Worm (Caenorhabditis elegans) whole organism, L4 larva: ENCODE results near the gene gtf-2E2.
"Not testable (repeated sequence)": the region's sequence is repeated elsewhere in the genome, so short reads cannot be mapped to it uniquely, and the experiment has no call there.

Experiments
- D1046.2 ChIP-seq: fragments of 200-800 bp; sonication (Bioruptor generic); IDR thresholded peaks from 2 replicates; pipeline ENCODE4 v1.3.6; 2022; ENCODE audit warnings: missing genetic modification characterization, missing compliant biosample characterization
- F37D6.2 ChIP-seq: sonication (generic microtip); optimal IDR thresholded peaks from 2 replicates; lab custom pipeline; 2016; ENCODE audit warnings: mild to moderate bottlenecking, missing genetic modification characterization, missing compliant biosample characterization
- F49E8.2 ChIP-seq: sonication (generic microtip); optimal IDR thresholded peaks from 2 replicates; lab custom pipeline; 2016; ENCODE audit warnings: missing compliant biosample characterization, mild to moderate bottlenecking, missing genetic modification characterization, borderline replicate concordance
- T26A8.4 ChIP-seq: fragments of 200-800 bp; sonication (Bioruptor generic); IDR thresholded peaks from 2 replicates; pipeline ENCODE4 v1.3.6; 2022; ENCODE audit warnings: missing genetic modification characterization, missing compliant biosample characterization
- Y48G9A.11 ChIP-seq: fragments of 200-800 bp; sonication (Bioruptor generic); IDR thresholded peaks from 2 replicates; pipeline ENCODE4 v1.3.6; 2022; ENCODE audit warnings: missing genetic modification reagents, missing genetic modification characterization, missing compliant biosample characterization
- ZK337.2 ChIP-seq: fragments of 200-800 bp; sonication (Bioruptor generic); IDR thresholded peaks from 2 replicates; pipeline ENCODE4 v1.3.6; 2022; ENCODE audit warnings: missing genetic modification reagents, missing genetic modification characterization, missing compliant biosample characterization
- ama-1 ChIP-seq: fragments of 150-350 bp; optimal IDR thresholded peaks from 2 replicates; lab custom pipeline; 2014; ENCODE audit warnings: inconsistent platforms, mixed read lengths
- ceh-44 ChIP-seq: fragments of 200-800 bp; sonication (Bioruptor generic); IDR thresholded peaks from 2 replicates; pipeline ENCODE4 v1.3.6; 2022; ENCODE audit warnings: missing genetic modification reagents, missing genetic modification characterization, missing compliant biosample characterization
- duxl-1 ChIP-seq: sonication (generic microtip); optimal IDR thresholded peaks from 2 replicates; lab custom pipeline; 2016; ENCODE audit warnings: mild to moderate bottlenecking, missing genetic modification characterization, moderate library complexity, missing compliant biosample characterization; ENCODE audit not compliant: poor library complexity
- dve-1 ChIP-seq: sonication (generic microtip); optimal IDR thresholded peaks from 2 replicates; lab custom pipeline; 2017; ENCODE audit warnings: antibody characterized with exemption, mild to moderate bottlenecking, missing genetic modification characterization, missing compliant biosample characterization; ENCODE audit not compliant: insufficient read depth
- egl-27 ChIP-seq: sonication (generic microtip); optimal IDR thresholded peaks from 3 replicates; lab custom pipeline; 2017; ENCODE audit warnings: missing biosample characterization, missing genetic modification reagents, missing genetic modification characterization
- fos-1 ChIP-seq: fragments of 150-350 bp; optimal IDR thresholded peaks from 2 replicates; lab custom pipeline; 2014; ENCODE audit warnings: missing biosample characterization, missing genetic modification characterization
- hif-1 ChIP-seq, 2 experiments: sonication (generic microtip); optimal IDR thresholded peaks; 2 replicates each; lab custom pipeline; 2016 to 2017; ENCODE audit warnings: missing compliant biosample characterization in 2 of 2, missing genetic modification characterization in 2 of 2, missing genetic modification reagents in 2 of 2, missing genotype in 2 of 2, mild to moderate bottlenecking in 1 of 2
- hlh-11 ChIP-seq: fragments of 200-800 bp; sonication (Bioruptor generic); optimal IDR thresholded peaks from 2 replicates; lab custom pipeline; 2018; ENCODE audit warnings: mild to moderate bottlenecking, missing genetic modification characterization, missing compliant biosample characterization
- hlh-30 ChIP-seq: sonication (generic microtip); optimal IDR thresholded peaks from 2 replicates; lab custom pipeline; 2017; ENCODE audit warnings: antibody characterized with exemption, mild to moderate bottlenecking, missing genetic modification characterization, missing compliant biosample characterization; ENCODE audit not compliant: insufficient read depth
- lin-1 ChIP-seq: fragments of 200-800 bp; sonication (Bioruptor generic); IDR thresholded peaks from 2 replicates; pipeline ENCODE4 v1.3.6; 2022; ENCODE audit warnings: missing genetic modification reagents, missing genetic modification characterization, missing compliant biosample characterization
- lin-29 ChIP-seq: fragments of 200-800 bp; sonication (Bioruptor generic); IDR thresholded peaks from 2 replicates; pipeline ENCODE4 v1.3.6; 2022; ENCODE audit warnings: missing genetic modification reagents, missing genetic modification characterization, missing compliant biosample characterization
- lin-38 ChIP-seq: fragments of 200-800 bp; sonication (Bioruptor generic); IDR thresholded peaks from 2 replicates; pipeline ENCODE4 v1.3.6; 2022; ENCODE audit warnings: missing genetic modification reagents, missing genetic modification characterization, missing compliant biosample characterization
- lir-3 ChIP-seq: sonication (generic microtip); optimal IDR thresholded peaks from 2 replicates; lab custom pipeline; 2016; ENCODE audit warnings: mild to moderate bottlenecking, missing genetic modification characterization, missing compliant biosample characterization
- madf-9 ChIP-seq: fragments of 200-800 bp; sonication (Bioruptor generic); conservative IDR thresholded peaks from 2 replicates; pipeline ENCODE4 v1.3.6; 2022; ENCODE audit warnings: missing genetic modification reagents, missing genetic modification characterization, missing compliant biosample characterization
- mdt-29 ChIP-seq: fragments of 200-800 bp; sonication (Bioruptor generic); IDR thresholded peaks from 2 replicates; pipeline ENCODE4 v1.3.6; 2022; ENCODE audit warnings: missing genetic modification reagents, missing genetic modification characterization, missing compliant biosample characterization
- mep-1 ChIP-seq: fragments of 150-350 bp; sonication (generic microtip); optimal IDR thresholded peaks from 3 replicates; lab custom pipeline; 2014; ENCODE audit warnings: missing biosample characterization, missing genetic modification characterization
- mes-2 ChIP-seq: sonication (generic microtip); optimal IDR thresholded peaks from 2 replicates; lab custom pipeline; 2016; ENCODE audit warnings: missing genotype, mild to moderate bottlenecking, missing genetic modification characterization, missing compliant biosample characterization; ENCODE audit not compliant: poor library complexity, severe bottlenecking
- mxl-2 ChIP-seq: fragments of 200-800 bp; sonication (Bioruptor generic); conservative IDR thresholded peaks from 2 replicates; pipeline ENCODE4 v1.3.6; 2022; ENCODE audit warnings: missing genetic modification reagents, missing genetic modification characterization, missing compliant biosample characterization
- mxl-3 ChIP-seq: fragments of 200-800 bp; sonication (Bioruptor generic); optimal IDR thresholded peaks from 2 replicates; lab custom pipeline; 2018; ENCODE audit warnings: mild to moderate bottlenecking, missing genetic modification characterization, missing compliant biosample characterization
- nhr-102 ChIP-seq: sonication (generic microtip); optimal IDR thresholded peaks from 2 replicates; lab custom pipeline; 2016; ENCODE audit warnings: mild to moderate bottlenecking, missing genetic modification characterization, moderate library complexity, missing compliant biosample characterization
- nhr-11 ChIP-seq: fragments of 150-350 bp; optimal IDR thresholded peaks from 2 replicates; lab custom pipeline; 2014; ENCODE audit warnings: missing biosample characterization, missing genetic modification characterization
- nhr-25 ChIP-seq: sonication (generic microtip); optimal IDR thresholded peaks from 2 replicates; lab custom pipeline; 2017; ENCODE audit warnings: missing genetic modification characterization, mild to moderate bottlenecking, missing compliant biosample characterization, antibody characterized with exemption, moderate library complexity, borderline replicate concordance; ENCODE audit not compliant: insufficient read depth
- nhr-28 ChIP-seq: fragments of 150-350 bp; optimal IDR thresholded peaks from 2 replicates; lab custom pipeline; 2014; ENCODE audit warnings: missing biosample characterization, missing genetic modification characterization
- nhr-42 ChIP-seq: fragments of 200-800 bp; sonication (Bioruptor generic); IDR thresholded peaks from 2 replicates; pipeline ENCODE4 v1.3.6; 2022; ENCODE audit warnings: missing genetic modification characterization, missing compliant biosample characterization
- nhr-48 ChIP-seq: sonication (generic microtip); optimal IDR thresholded peaks from 2 replicates; lab custom pipeline; 2016; ENCODE audit warnings: mild to moderate bottlenecking, missing genetic modification characterization, missing compliant biosample characterization
- nhr-76 ChIP-seq: fragments of 150-350 bp; optimal IDR thresholded peaks from 2 replicates; lab custom pipeline; 2014; ENCODE audit warnings: missing biosample characterization, missing genetic modification characterization
- nhr-77 ChIP-seq: fragments of 150-350 bp; optimal IDR thresholded peaks from 2 replicates; lab custom pipeline; 2014; ENCODE audit warnings: missing biosample characterization, missing genetic modification characterization
- pha-4 ChIP-seq, 2 experiments: fragments of 150-350 bp in 1 of 2; fragments of 200-800 bp in 1 of 2; sonication (Bioruptor generic) in 1 of 2; IDR thresholded peaks in 1 of 2; optimal IDR thresholded peaks in 1 of 2; 2 replicates each; pipeline versions ENCODE4 v1.3.6 to Lab custom; 2014 to 2022; ENCODE audit warnings: missing genetic modification characterization in 2 of 2, missing genetic modification reagents in 2 of 2, missing biosample characterization in 1 of 2, missing compliant biosample characterization in 1 of 2
- tag-97 ChIP-seq: fragments of 200-800 bp; sonication (Bioruptor generic); IDR thresholded peaks from 2 replicates; pipeline ENCODE4 v1.3.6; 2022; ENCODE audit warnings: missing genetic modification characterization, missing compliant biosample characterization
- unc-62 ChIP-seq, 3 experiments: fragments of 150-350 bp in 1 of 3; sonication (generic microtip); optimal IDR thresholded peaks in 2 of 3; peaks in 1 of 3; 1 replicate in 1 of 3; 2 replicates in 2 of 3; lab custom pipeline; 2014 to 2017; ENCODE audit warnings: missing biosample characterization in 3 of 3, missing genetic modification characterization in 3 of 3, missing genetic modification reagents in 3 of 3, missing genotype in 1 of 3
- vab-7 ChIP-seq: fragments of 200-800 bp; sonication (Bioruptor generic); IDR thresholded peaks from 2 replicates; pipeline ENCODE4 v1.3.6; 2022; ENCODE audit warnings: missing genetic modification reagents, missing genetic modification characterization, missing compliant biosample characterization
- zfp-2 ChIP-seq: sonication (generic microtip); optimal IDR thresholded peaks from 2 replicates; lab custom pipeline; 2016; ENCODE audit warnings: mild to moderate bottlenecking, missing genetic modification characterization, missing compliant biosample characterization
- ztf-7 ChIP-seq: fragments of 150-350 bp; optimal IDR thresholded peaks from 2 replicates; lab custom pipeline; 2014; ENCODE audit warnings: missing biosample characterization, missing genetic modification characterization

The gtf-2E2 gene

ce11 chrII:11534429-11535099 is 7.7 kb downstream of the gtf-2E2 start, which contains the start of gene Y62F5A.12 (continued):
- TF ChIP-seq dve-1 (tag; lab: Kevin White, UChicago) (peak; percentile 59), mxl-2 (GFP tag; lab: Robert Waterston, UW) (peak; percentile 80), D1046.2 (GFP tag; lab: Robert Waterston, UW) (peak; percentile 93), mdt-29 (peak; percentile 85), hlh-11 (tag; lab: Kevin White, UChicago) (peak; percentile 65), lin-38 (peak; percentile 100), pha-4 (GFP tag; IDR thresholded peaks at IDR 0.05; lab: Robert Waterston, UW) (peak; percentile 96), F49E8.2 (peak; percentile 27), tag-97 (peak; percentile 88; the same call in 1 of the 2 replicates), hif-1 (tag; optimal IDR thresholded peaks at IDR 0.05; lab: Kevin White, UChicago) (peak in 1 of 2 experiments; percentile 93), nhr-25 (tag; lab: Kevin White, UChicago) (peak; percentile 40), ZK337.2 (GFP tag; lab: Robert Waterston, UW) (peak; percentile 99), nhr-48 (tag; lab: Kevin White, UChicago) (peak; percentile 55), Y48G9A.11 (peak; percentile 93), T26A8.4 (GFP tag; lab: Robert Waterston, UW) (peak; percentile 78), nhr-77 (tag; lab: Kevin White, UChicago) (peak; percentile 81), madf-9 (GFP tag; lab: Robert Waterston, UW) (peak; percentile 96), nhr-102 (peak; percentile 66), unc-62 (GFP tag; optimal IDR thresholded peaks at IDR 0.05 in 1 of 2; lab: Kevin White, UChicago) (peak in 1 of 2 experiments; percentile 66), mxl-3 (GFP tag; lab: Kevin White, UChicago) (peak; percentile 86), duxl-1 (peak; percentile 70), ceh-44 (peak; percentile 99), hlh-30 (tag; lab: Kevin White, UChicago) (peak; percentile 67), nhr-28 (tag; lab: Kevin White, UChicago) (peak; percentile 52), lir-3 (peak; percentile 44), vab-7 (GFP tag; lab: Robert Waterston, UW) (peak; percentile 96), zfp-2 (peak; percentile 50), nhr-11 (peak; percentile 68), lin-1 (peak; percentile 85; the same call in 1 of the 2 replicates), lin-29 (peak; percentile 55; the same call in 1 of the 2 replicates), mep-1 (tag; lab: Kevin White, UChicago) (peak; percentile 85)
- not testable (repeated sequence) for TF ChIP-seq pha-4, unc-62 (tag; optimal IDR thresholded peaks at IDR 0.05; lab: Kevin White, UChicago)

DNA sequence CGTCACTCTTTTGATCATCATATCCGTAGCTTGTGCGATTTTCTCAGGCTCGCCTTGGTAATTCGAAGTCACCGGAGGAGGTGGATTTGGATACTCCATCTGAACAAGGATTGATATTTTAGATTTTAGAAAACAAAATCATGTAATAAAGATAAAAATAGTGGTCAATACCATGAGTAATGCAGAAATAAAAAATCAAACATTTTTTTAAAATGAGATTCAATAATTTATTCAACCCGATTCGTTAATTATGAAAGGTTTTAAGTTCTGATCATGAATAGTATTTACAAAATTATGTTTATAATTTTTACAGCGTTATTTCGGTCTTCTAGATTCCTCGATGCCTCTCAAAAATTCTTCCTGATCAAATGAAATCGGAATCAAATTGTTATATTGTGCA is 8.6 kb downstream of the gtf-2E2 start, which contains the start of gene mdt-8:
TSS of gene mdt-8 (minus strand) at position 101 of the 400 bp plus-strand sequence.
- TF ChIP-seq egl-27 (tag; lab: Kevin White, UChicago) (no peak), F37D6.2 (no peak), nhr-76 (tag; lab: Kevin White, UChicago) (no peak), ztf-7 (tag; lab: Kevin White, UChicago) (no peak), fos-1 (tag; lab: Kevin White, UChicago) (no peak), ama-1 (lab: Kevin White, UChicago) (no peak), nhr-42 (GFP tag; lab: Robert Waterston, UW) (no peak), pha-4 (GFP tag; IDR thresholded peaks at IDR 0.05; lab: Robert Waterston, UW) (no peak), pha-4 (tag; optimal IDR thresholded peaks at IDR 0.05; lab: Kevin White, UChicago) (no peak), nhr-28 (tag; lab: Kevin White, UChicago) (no peak), mdt-29 (no peak), mes-2 (tag; lab: Kevin White, UChicago) (no peak), Y48G9A.11 (no peak)
